Worm (Caenorhabditis elegans): ENCODE data around the gene rog-1.

Gene rog-1

ce11 chrII:1374889-1375288 is at the start of gene rog-1:
Gene rog-1 (minus strand): TSS chrII:1374989.
- TF ChIP-seq W03F9.2 (tag; optimal IDR thresholded peaks at IDR 0.05) (no peak), him-1 (tag; optimal IDR thresholded peaks at IDR 0.05) (no peak), dao-5 (tag; optimal IDR thresholded peaks at IDR 0.05) (no peak)

ce11 chrII:1423660-1424059 is 48.9 kb upstream of the rog-1 start, which contains the start of gene Y51H7C.10:
Gene Y51H7C.10 (minus strand): TSS chrII:1423760.
- TF ChIP-seq W03F9.2 (tag; optimal IDR thresholded peaks at IDR 0.05) (no peak), dao-5 (tag; optimal IDR thresholded peaks at IDR 0.05) (no peak), him-1 (tag; optimal IDR thresholded peaks at IDR 0.05) (no peak)

ce11 chrII:1420806-1421463 is 46.1 kb upstream of the rog-1 start:
- TF ChIP-seq W03F9.2 (tag; optimal IDR thresholded peaks at IDR 0.05) (no peak), him-1 (tag; optimal IDR thresholded peaks at IDR 0.05) (no peak), dao-5 (tag; optimal IDR thresholded peaks at IDR 0.05) (no peak)

ce11 chrII:1419994-1420393 is 45.2 kb upstream of the rog-1 start:
- no peak for TF ChIP-seq him-1 (tag; optimal IDR thresholded peaks at IDR 0.05)
- TF ChIP-seq W03F9.2 (tag; optimal IDR thresholded peaks at IDR 0.05) = no peak
- TF ChIP-seq dao-5 (tag; optimal IDR thresholded peaks at IDR 0.05) = no peak

ce11 chrII:1412359-1412907 is 37.6 kb upstream of the rog-1 start, which contains the start of gene alkb-1:
Gene alkb-1 (plus strand): TSS chrII:1412409.
- TF ChIP-seq W03F9.2 (tag; optimal IDR thresholded peaks at IDR 0.05) (no peak), dao-5 (tag; optimal IDR thresholded peaks at IDR 0.05) (no peak), him-1 (tag; optimal IDR thresholded peaks at IDR 0.05) (no peak)

ce11 chrII:1411372-1411771 is 36.6 kb upstream of the rog-1 start, which contains the start of gene Y51H7C.9:
Gene Y51H7C.9 (minus strand): TSS chrII:1411472.
- no peak for TF ChIP-seq W03F9.2 (tag; optimal IDR thresholded peaks at IDR 0.05)

- TF ChIP-seq dao-5 (tag; optimal IDR thresholded peaks at IDR 0.05) (no peak), him-1 (tag; optimal IDR thresholded peaks at IDR 0.05) (no peak), W03F9.2 (tag; optimal IDR thresholded peaks at IDR 0.05) (no peak)
Measured at ce11 chrII:1403056-1403455, 28.3 kb upstream of the rog-1 start, which contains the start of the genes Y51H7C.41 and cogc-4. Gene Y51H7C.41 (plus strand): TSS chrII:1403321. Gene cogc-4 (plus strand): TSS chrII:1403441.

- TF ChIP-seq W03F9.2 (tag; optimal IDR thresholded peaks at IDR 0.05) (no peak), him-1 (tag; optimal IDR thresholded peaks at IDR 0.05) (no peak), dao-5 (tag; optimal IDR thresholded peaks at IDR 0.05) (no peak)
Measured at ce11 chrII:1402167-1402619, 27.4 kb upstream of the rog-1 start, which contains the start of gene Y51H7C.7. Gene Y51H7C.7 (plus strand): TSS chrII:1402569.

- no peak for TF ChIP-seq him-1 (tag; optimal IDR thresholded peaks at IDR 0.05)
- no peak for TF ChIP-seq W03F9.2 (tag; optimal IDR thresholded peaks at IDR 0.05)
- no peak for TF ChIP-seq dao-5 (tag; optimal IDR thresholded peaks at IDR 0.05)
Measured at ce11 chrII:1401474-1401873, 26.7 kb upstream of the rog-1 start, which contains the start of gene Y51H7C.8. Gene Y51H7C.8 (plus strand): TSS chrII:1401774.

ce11 chrII:1400105-1400504 is 25.3 kb upstream of the rog-1 start, which contains the start of gene F54D12.1:
Gene F54D12.1 (plus strand): TSS chrII:1400405.
- no peak for TF ChIP-seq dao-5 (tag; optimal IDR thresholded peaks at IDR 0.05)
- no peak for TF ChIP-seq W03F9.2 (tag; optimal IDR thresholded peaks at IDR 0.05)
- TF ChIP-seq him-1 (tag; optimal IDR thresholded peaks at IDR 0.05) = no peak

ce11 chrII:1398396-1398795 is 23.6 kb upstream of the rog-1 start, which contains the start of gene F54D12.2:
Gene F54D12.2 (plus strand): TSS chrII:1398696.
- TF ChIP-seq dao-5 (tag; optimal IDR thresholded peaks at IDR 0.05) (no peak), W03F9.2 (tag; optimal IDR thresholded peaks at IDR 0.05) (no peak), him-1 (tag; optimal IDR thresholded peaks at IDR 0.05) (no peak)

- TF ChIP-seq dao-5 (tag; optimal IDR thresholded peaks at IDR 0.05) = no peak
- no peak for TF ChIP-seq W03F9.2 (tag; optimal IDR thresholded peaks at IDR 0.05)
- no peak for TF ChIP-seq him-1 (tag; optimal IDR thresholded peaks at IDR 0.05)
Measured at ce11 chrII:1397703-1398102, 22.9 kb upstream of the rog-1 start, which contains the start of gene F54D12.8. Gene F54D12.8 (minus strand): TSS chrII:1398038.

- TF ChIP-seq him-1 (tag; optimal IDR thresholded peaks at IDR 0.05) (no peak), dao-5 (tag; optimal IDR thresholded peaks at IDR 0.05) (no peak), W03F9.2 (tag; optimal IDR thresholded peaks at IDR 0.05) (no peak)
Measured at ce11 chrII:1386478-1386877, 11.7 kb upstream of the rog-1 start, which contains the start of gene aat-7. Gene aat-7 (plus strand): TSS chrII:1386870.

- no peak for TF ChIP-seq dao-5 (tag; optimal IDR thresholded peaks at IDR 0.05)
- no peak for TF ChIP-seq W03F9.2 (tag; optimal IDR thresholded peaks at IDR 0.05)
Measured at ce11 chrII:1385280-1385679, 10.5 kb upstream of the rog-1 start, which contains the start of gene F54D12.7. Gene F54D12.7 (minus strand): TSS chrII:1385380.

All from whole organism, L4/young adult.